Worm (Caenorhabditis elegans) whole organism, late embryonic: ENCODE measurements around the gene F15G9.1.

ENCODE experiments used
- C08G9.2 ChIP-seq: sonication (generic microtip); optimal IDR thresholded peaks from 2 replicates; lab custom pipeline; 2016; ENCODE audit warnings: mild to moderate bottlenecking, missing genetic modification characterization, moderate library complexity, missing compliant biosample characterization
- C38D4.7 ChIP-seq: fragments of 200-800 bp; sonication (Bioruptor generic); optimal IDR thresholded peaks from 2 replicates; lab custom pipeline; 2018; ENCODE audit warnings: mild to moderate bottlenecking, missing genetic modification characterization, moderate library complexity, missing compliant biosample characterization
- F13H6.1 ChIP-seq: sonication (generic microtip); optimal IDR thresholded peaks from 2 replicates; lab custom pipeline; 2016; ENCODE audit warnings: missing genetic modification characterization, missing compliant biosample characterization
- K02D7.2 ChIP-seq: sonication (generic microtip); optimal IDR thresholded peaks from 2 replicates; lab custom pipeline; 2017; ENCODE audit warnings: mild to moderate bottlenecking, missing genetic modification characterization, missing compliant biosample characterization
- T23F11.4 ChIP-seq: fragments of 200-800 bp; sonication (Bioruptor generic); optimal IDR thresholded peaks from 2 replicates; lab custom pipeline; 2018; ENCODE audit warnings: mild to moderate bottlenecking, missing genetic modification characterization, missing compliant biosample characterization
- Y22D7AL.16 ChIP-seq: sonication (generic microtip); optimal IDR thresholded peaks from 2 replicates; lab custom pipeline; 2016; ENCODE audit warnings: missing genetic modification characterization, missing compliant biosample characterization
- ahr-1 ChIP-seq: sonication (generic microtip); optimal IDR thresholded peaks from 2 replicates; lab custom pipeline; 2016; ENCODE audit warnings: missing genetic modification characterization, missing compliant biosample characterization
- ceh-2 ChIP-seq: sonication (generic microtip); optimal IDR thresholded peaks from 2 replicates; lab custom pipeline; 2016; ENCODE audit warnings: missing genotype, missing genetic modification characterization, missing compliant biosample characterization
- ceh-24 ChIP-seq: sonication (generic microtip); optimal IDR thresholded peaks from 2 replicates; lab custom pipeline; 2016; ENCODE audit warnings: mild to moderate bottlenecking, missing genetic modification characterization, missing compliant biosample characterization
- ceh-31 ChIP-seq: sonication (generic microtip); optimal IDR thresholded peaks from 2 replicates; lab custom pipeline; 2016; ENCODE audit warnings: missing genetic modification characterization, missing compliant biosample characterization
- ceh-6 ChIP-seq: fragments of 200-800 bp; sonication (Bioruptor generic); optimal IDR thresholded peaks from 2 replicates; lab custom pipeline; 2018; ENCODE audit warnings: mild to moderate bottlenecking, missing genetic modification characterization, missing compliant biosample characterization
- dve-1 ChIP-seq: sonication (generic microtip); optimal IDR thresholded peaks from 2 replicates; lab custom pipeline; 2017; ENCODE audit warnings: antibody characterized with exemption, mild to moderate bottlenecking, missing genetic modification characterization, missing compliant biosample characterization
- elt-2 ChIP-seq: sonication (generic microtip); optimal IDR thresholded peaks from 2 replicates; lab custom pipeline; 2016; ENCODE audit warnings: missing genetic modification reagents, missing genetic modification characterization, missing compliant biosample characterization
- elt-4 ChIP-seq: sonication (generic microtip); optimal IDR thresholded peaks from 2 replicates; lab custom pipeline; 2016; ENCODE audit warnings: missing genetic modification characterization, missing compliant biosample characterization
- eyg-1 ChIP-seq: sonication (generic microtip); optimal IDR thresholded peaks from 2 replicates; lab custom pipeline; 2016; ENCODE audit warnings: missing genotype, missing genetic modification characterization, missing compliant biosample characterization
- fax-1 ChIP-seq: sonication (generic microtip); optimal IDR thresholded peaks from 2 replicates; lab custom pipeline; 2016; ENCODE audit warnings: missing genotype, missing genetic modification characterization, missing compliant biosample characterization
- fkh-10 ChIP-seq: fragments of 150-350 bp; optimal IDR thresholded peaks from 2 replicates; lab custom pipeline; 2014; ENCODE audit warnings: missing biosample characterization, missing genetic modification reagents, missing genetic modification characterization
- fkh-6 ChIP-seq: sonication (generic microtip); optimal IDR thresholded peaks from 2 replicates; lab custom pipeline; 2016; ENCODE audit warnings: missing genetic modification characterization, missing compliant biosample characterization
- gmeb-2 ChIP-seq: sonication (generic microtip); optimal IDR thresholded peaks from 2 replicates; lab custom pipeline; 2016; ENCODE audit warnings: missing genetic modification characterization, inconsistent platforms, missing compliant biosample characterization
- hlh-13 ChIP-seq: fragments of 200-800 bp; sonication (Bioruptor generic); optimal IDR thresholded peaks from 2 replicates; lab custom pipeline; 2018; ENCODE audit warnings: mild to moderate bottlenecking, missing genetic modification characterization, missing compliant biosample characterization
- hlh-6 ChIP-seq: sonication (generic microtip); optimal IDR thresholded peaks from 2 replicates; lab custom pipeline; 2016; ENCODE audit warnings: missing genotype, missing genetic modification characterization, missing compliant biosample characterization
- nfya-1 ChIP-seq: sonication (generic microtip); optimal IDR thresholded peaks from 2 replicates; lab custom pipeline; 2017; ENCODE audit warnings: missing genetic modification characterization, mild to moderate bottlenecking, missing compliant biosample characterization, antibody characterized with exemption, moderate library complexity
- nhr-11 ChIP-seq: fragments of 150-350 bp; optimal IDR thresholded peaks from 2 replicates; lab custom pipeline; 2014; ENCODE audit warnings: missing biosample characterization, missing genetic modification characterization
- nhr-232 ChIP-seq: sonication (generic microtip); optimal IDR thresholded peaks from 2 replicates; lab custom pipeline; 2016; ENCODE audit warnings: missing genetic modification characterization, missing compliant biosample characterization
- pag-3 ChIP-seq: sonication (generic microtip); optimal IDR thresholded peaks from 2 replicates; lab custom pipeline; 2016; ENCODE audit warnings: missing compliant biosample characterization, missing genetic modification characterization, borderline replicate concordance
- pha-4 ChIP-seq: fragments of 150-350 bp; optimal IDR thresholded peaks from 2 replicates; lab custom pipeline; 2018; ENCODE audit warnings: missing biosample characterization, missing genetic modification reagents, missing genetic modification characterization
- ref-2 ChIP-seq: sonication (generic microtip); optimal IDR thresholded peaks from 2 replicates; lab custom pipeline; 2016; ENCODE audit warnings: missing genetic modification characterization, missing compliant biosample characterization
- rnt-1 ChIP-seq: sonication (generic microtip); optimal IDR thresholded peaks from 2 replicates; lab custom pipeline; 2016; ENCODE audit warnings: missing genetic modification characterization, missing compliant biosample characterization
- sox-4 ChIP-seq: sonication (generic microtip); optimal IDR thresholded peaks from 2 replicates; lab custom pipeline; 2017; ENCODE audit warnings: mild to moderate bottlenecking, missing genetic modification characterization, inconsistent platforms, missing compliant biosample characterization
- syd-9 ChIP-seq: sonication (generic microtip); optimal IDR thresholded peaks from 2 replicates; lab custom pipeline; 2016; ENCODE audit warnings: mild to moderate bottlenecking, missing genetic modification characterization, moderate library complexity, missing compliant biosample characterization
- tbx-2 ChIP-seq: sonication (generic microtip); optimal IDR thresholded peaks from 2 replicates; lab custom pipeline; 2016; ENCODE audit warnings: missing genetic modification characterization, missing compliant biosample characterization
- ttx-3 ChIP-seq: sonication (generic microtip); optimal IDR thresholded peaks from 2 replicates; lab custom pipeline; 2016; ENCODE audit warnings: missing genetic modification reagents, missing genetic modification characterization, missing compliant biosample characterization
- unc-3 ChIP-seq, 2 experiments: fragments of 200-800 bp in 1 of 2; sonication (Bioruptor generic) in 1 of 2; sonication (generic microtip) in 1 of 2; conservative IDR thresholded peaks in 1 of 2; optimal IDR thresholded peaks in 1 of 2; 2 replicates each; pipeline versions ENCODE4 v1.3.6 to Lab custom; 2016 to 2022; ENCODE audit warnings: missing compliant biosample characterization in 2 of 2, missing genetic modification characterization in 2 of 2, missing genetic modification reagents in 1 of 2
- unc-42 ChIP-seq: sonication (generic microtip); optimal IDR thresholded peaks from 2 replicates; lab custom pipeline; 2016; ENCODE audit warnings: missing genotype, missing genetic modification characterization, missing compliant biosample characterization
- zip-5 ChIP-seq: sonication (generic microtip); optimal IDR thresholded peaks from 2 replicates; lab custom pipeline; 2016; ENCODE audit warnings: missing genetic modification characterization, missing compliant biosample characterization

The F15G9.1 gene

DNA sequence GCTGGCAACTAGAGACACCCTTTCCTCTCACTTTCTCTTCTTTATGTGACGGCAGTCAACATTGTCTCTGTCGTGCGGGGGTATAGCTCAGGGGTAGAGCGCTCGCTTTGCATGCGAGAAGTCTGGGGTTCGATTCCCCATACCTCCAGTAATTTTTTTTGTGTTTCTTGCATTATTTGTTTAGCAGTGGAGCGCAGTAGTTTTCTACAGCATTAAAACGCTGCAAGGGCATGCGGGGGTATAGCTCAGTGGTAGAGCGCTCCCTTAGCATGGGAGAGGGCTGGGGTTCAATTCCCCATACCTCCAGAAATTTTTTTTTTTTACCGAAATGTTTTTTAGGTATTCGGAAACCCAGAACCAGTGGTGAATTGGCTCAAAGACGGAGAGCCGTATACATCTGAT is 37.3 kb downstream of the F15G9.1 start (continued):
- peak; percentile 95 for TF ChIP-seq rnt-1 (tag; lab: Kevin White, UChicago)
- peak; percentile 92 for TF ChIP-seq F13H6.1 (tag; lab: Kevin White, UChicago)
- peak; percentile 79 for TF ChIP-seq ahr-1 (tag; lab: Kevin White, UChicago)
- peak; percentile 94 for TF ChIP-seq K02D7.2
- peak; percentile 96 for TF ChIP-seq ref-2 (tag; lab: Kevin White, UChicago)
- peak; percentile 75 for TF ChIP-seq unc-42 (tag; lab: Kevin White, UChicago)
- TF ChIP-seq nfya-1 (tag; lab: Kevin White, UChicago): peak; percentile 77
- TF ChIP-seq hlh-6 (tag; lab: Kevin White, UChicago): peak; percentile 99
- TF ChIP-seq C38D4.7: peak; percentile 95
- peak; percentile 91 for TF ChIP-seq ceh-24 (tag; lab: Kevin White, UChicago)
- peak; percentile 98 for TF ChIP-seq elt-4 (tag; lab: Kevin White, UChicago)
- peak; percentile 99 for TF ChIP-seq elt-2 (tag; lab: Kevin White, UChicago)
- peak; percentile 89 for TF ChIP-seq ceh-31 (tag; lab: Kevin White, UChicago)
- TF ChIP-seq dve-1: peak; percentile 94
- TF ChIP-seq Y22D7AL.16 (tag; lab: Kevin White, UChicago): peak; percentile 89
- peak; percentile 94 for TF ChIP-seq pag-3 (tag; lab: Kevin White, UChicago)
- peak; percentile 95 for TF ChIP-seq nhr-232 (tag; lab: Kevin White, UChicago)
- TF ChIP-seq C08G9.2 (tag; lab: Kevin White, UChicago): peak; percentile 93
- peak; percentile 95 for TF ChIP-seq tbx-2 (tag; lab: Kevin White, UChicago)
- peak; percentile 96 for TF ChIP-seq fkh-6
- TF ChIP-seq ceh-2 (tag; lab: Kevin White, UChicago): peak; percentile 93
- TF ChIP-seq zip-5 (tag; lab: Kevin White, UChicago): peak; percentile 86
- TF ChIP-seq hlh-13 (GFP tag; lab: Kevin White, UChicago): peak; percentile 76
- peak; percentile 93 for TF ChIP-seq ceh-6 (GFP tag; lab: Kevin White, UChicago)
- TF ChIP-seq sox-4 (tag; lab: Kevin White, UChicago): peak; percentile 96
- TF ChIP-seq, all 69 proteins: peak for 64; not testable (repeated sequence) for 5

DNA sequence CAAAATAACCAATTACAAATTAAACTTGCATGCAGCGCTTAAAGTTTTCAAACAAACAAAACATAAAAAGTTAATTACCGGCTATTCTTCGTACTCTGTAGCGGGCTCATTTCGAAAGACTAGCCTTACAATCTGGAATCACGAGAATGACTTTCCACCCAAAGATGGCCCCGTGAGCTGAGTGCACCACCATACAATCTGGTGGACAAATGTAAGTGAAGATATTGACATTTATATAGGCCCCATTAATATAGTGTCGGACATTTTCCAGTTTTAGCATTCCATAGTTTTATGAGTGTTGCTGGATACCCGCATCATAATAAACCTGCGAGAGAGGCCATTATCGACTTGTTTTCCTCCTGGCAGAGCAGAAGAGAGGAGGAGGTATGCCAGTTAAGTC is 48.4 kb downstream of the F15G9.1 start:
- no peak for TF ChIP-seq nfya-1 (tag; lab: Kevin White, UChicago)
- TF ChIP-seq ceh-6 (GFP tag; lab: Kevin White, UChicago): no peak
- TF ChIP-seq F13H6.1 (tag; lab: Kevin White, UChicago): no peak

ce11 chrX:9756971-9757370 is 50.8 kb downstream of the F15G9.1 start, which contains the start of gene T09B9.1:
TSS of gene T09B9.1 (plus strand) at chrX:9757271.
- TF ChIP-seq pha-4 (tag; lab: Kevin White, UChicago): no peak
- no peak for TF ChIP-seq unc-3 (GFP tag; conservative IDR thresholded peaks at IDR 0.05; lab: Robert Waterston, UW)
- TF ChIP-seq unc-3 (tag; optimal IDR thresholded peaks at IDR 0.05; lab: Kevin White, UChicago): no peak
- no peak for TF ChIP-seq T23F11.4 (GFP tag; lab: Kevin White, UChicago)
- no peak for TF ChIP-seq syd-9 (tag; lab: Kevin White, UChicago)
- no peak for TF ChIP-seq ttx-3
- no peak for TF ChIP-seq fax-1 (tag; lab: Kevin White, UChicago)
- TF ChIP-seq eyg-1 (tag; lab: Kevin White, UChicago): no peak
- no peak for TF ChIP-seq K02D7.2
- no peak for TF ChIP-seq nhr-11
- no peak for TF ChIP-seq fkh-10 (GFP tag; lab: Kevin White, UChicago)
- TF ChIP-seq sox-4 (tag; lab: Kevin White, UChicago): no peak
- no peak for TF ChIP-seq ceh-24 (tag; lab: Kevin White, UChicago)
- no peak for TF ChIP-seq gmeb-2 (tag; lab: Kevin White, UChicago)
